Worm (Caenorhabditis elegans) whole organism, young adult: ENCODE data around the gene C08D8.7.

Source experiments
- D2030.7 ChIP-seq: fragments of 200-800 bp; sonication (Bioruptor generic); IDR thresholded peaks from 2 replicates; pipeline ENCODE4 v1.3.6; 2022; ENCODE audit warnings: missing genetic modification reagents, missing genetic modification characterization, missing compliant biosample characterization
- Y53F4B.3 ChIP-seq: fragments of 200-800 bp; sonication (Bioruptor generic); IDR thresholded peaks from 2 replicates; pipeline ENCODE4 v1.3.6; 2022; ENCODE audit warnings: missing genetic modification reagents, missing genetic modification characterization, missing compliant biosample characterization
- Y79H2A.3 ChIP-seq: fragments of 200-800 bp; sonication (Bioruptor generic); conservative IDR thresholded peaks from 2 replicates; pipeline ENCODE4 v1.3.6; 2022; ENCODE audit warnings: missing genetic modification reagents, missing genetic modification characterization, missing compliant biosample characterization
- ama-1 ChIP-seq, 3 experiments: fragments of 150-350 bp in 1 of 3; sonication (generic microtip) in 2 of 3; optimal IDR thresholded peaks; 2 replicates each; lab custom pipeline; 2014 to 2018; ENCODE audit warnings: missing biosample characterization in 2 of 3, missing genetic modification characterization in 2 of 3, missing genetic modification reagents in 2 of 3
- cebp-2 ChIP-seq: fragments of 200-800 bp; sonication (Bioruptor generic); IDR thresholded peaks from 2 replicates; pipeline ENCODE4 v1.3.6; 2022; ENCODE audit warnings: missing genetic modification characterization, missing compliant biosample characterization
- dpl-1 ChIP-seq: fragments of 150-350 bp; optimal IDR thresholded peaks from 2 replicates; lab custom pipeline; 2014; ENCODE audit warnings: missing biosample characterization, missing genetic modification reagents, missing genetic modification characterization
- efl-1 ChIP-seq: fragments of 150-350 bp; optimal IDR thresholded peaks from 2 replicates; lab custom pipeline; 2014; ENCODE audit warnings: missing biosample characterization, missing genetic modification reagents, missing genetic modification characterization
- hmg-1.2 ChIP-seq: fragments of 200-800 bp; sonication (Bioruptor generic); IDR thresholded peaks from 2 replicates; pipeline ENCODE4 v1.3.6; 2022; ENCODE audit warnings: missing genetic modification reagents, missing genetic modification characterization, missing compliant biosample characterization
- hmg-20 ChIP-seq: fragments of 200-800 bp; sonication (Bioruptor generic); IDR thresholded peaks from 2 replicates; pipeline ENCODE4 v1.3.6; 2022; ENCODE audit warnings: missing genetic modification reagents, missing genetic modification characterization, missing compliant biosample characterization
- pbrm-1 ChIP-seq: fragments of 200-800 bp; sonication (Bioruptor generic); IDR thresholded peaks from 2 replicates; pipeline ENCODE4 v1.3.6; 2022; ENCODE audit warnings: missing genetic modification reagents, missing genetic modification characterization, missing compliant biosample characterization
- sdz-38 ChIP-seq: sonication (generic microtip); optimal IDR thresholded peaks from 2 replicates; lab custom pipeline; 2016; ENCODE audit warnings: missing genotype, missing genetic modification characterization, missing compliant biosample characterization
- tbp1 ChIP-seq: fragments of 200-800 bp; sonication (Bioruptor generic); optimal IDR thresholded peaks from 2 replicates; lab custom pipeline; 2018; ENCODE audit warnings: mild to moderate bottlenecking, missing genetic modification characterization, missing compliant biosample characterization

DNA sequence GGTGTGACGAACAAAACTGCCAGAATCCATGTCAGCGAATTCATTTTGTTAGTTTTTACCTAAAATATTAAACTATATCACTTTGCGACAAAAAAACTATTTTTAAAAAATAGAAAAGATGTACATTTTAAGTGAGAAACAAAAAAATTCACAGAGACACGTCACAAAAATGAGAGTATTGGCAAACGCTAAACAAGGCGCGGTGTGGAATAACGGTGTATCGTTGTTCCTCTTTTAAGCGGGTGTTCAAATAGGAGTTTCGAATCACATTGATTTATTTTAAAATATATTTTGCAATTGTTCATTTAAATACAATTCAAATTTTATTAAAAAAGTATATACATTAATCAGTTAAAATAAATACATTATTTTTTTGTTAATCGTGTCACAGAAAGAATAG lies 38.5 kb upstream of the C08D8.7 start, which contains the start of gene sel-9:
- TF ChIP-seq efl-1 = peak; percentile 35
- no peak for TF ChIP-seq Y53F4B.3 (GFP tag; lab: Robert Waterston, UW)
- no peak for TF ChIP-seq hmg-1.2 (GFP tag; lab: Robert Waterston, UW)
- no peak for TF ChIP-seq sdz-38 (tag; lab: Kevin White, UChicago)
- no peak for TF ChIP-seq pbrm-1 (GFP tag; lab: Robert Waterston, UW)
- TF ChIP-seq tbp1 (GFP tag; lab: Kevin White, UChicago) = no peak
- peak; percentile 50 for TF ChIP-seq dpl-1 (GFP tag; lab: Kevin White, UChicago)
- no peak for TF ChIP-seq ama-1 (optimal IDR thresholded peaks at IDR 0.05; lab: Kevin White, UChicago)
- TF ChIP-seq ama-1 (GFP tag; optimal IDR thresholded peaks at IDR 0.05; lab: Kevin White, UChicago) = no peak
- TF ChIP-seq cebp-2 = no peak
- no peak for TF ChIP-seq Y79H2A.3 (GFP tag; lab: Robert Waterston, UW)
- TF ChIP-seq D2030.7 (GFP tag; lab: Robert Waterston, UW) = no peak
- TF ChIP-seq hmg-20 (GFP tag; lab: Robert Waterston, UW) = no peak
